Worm (Caenorhabditis elegans) whole organism, mixed stage, embryonic: ENCODE measurements around the gene sre-53.

Experiments used
- lin-13 ChIP-seq: fragments of 150-350 bp; optimal IDR thresholded peaks from 2 replicates; lab custom pipeline; 2014; ENCODE audit warnings: missing biosample characterization, missing genetic modification characterization
- pha-4 ChIP-seq: fragments of 150-350 bp; optimal IDR thresholded peaks from 2 replicates; lab custom pipeline; 2018; ENCODE audit warnings: missing biosample characterization, missing genetic modification reagents, missing genetic modification characterization

DNA sequence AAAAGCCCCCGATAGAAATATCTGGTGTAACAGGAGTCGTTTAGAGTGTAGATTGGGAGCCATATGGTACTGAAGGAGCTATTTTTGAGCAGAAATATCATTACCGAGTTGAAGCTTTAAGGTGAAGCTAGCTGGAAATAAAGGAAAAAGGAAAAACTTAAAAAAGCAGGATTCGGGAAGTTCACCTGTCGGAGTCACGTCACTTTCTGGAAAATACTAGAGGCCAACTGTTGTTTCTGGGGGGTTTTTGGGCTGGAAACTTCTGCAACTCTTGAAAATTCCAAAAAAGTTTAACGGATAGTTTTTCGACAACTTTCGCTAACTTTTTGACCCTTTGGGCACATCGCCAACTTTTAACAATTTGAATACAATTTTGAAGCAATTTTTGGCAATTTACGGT, at the start of gene sre-53:
- TF ChIP-seq pha-4 (tag; lab: Kevin White, UChicago) (no peak), lin-13 (no peak)
